Worm (Caenorhabditis elegans) whole organism, mixed stage, embryonic: Measurements from ENCODE around the gene fbxa-29.

Experiments
- M03D4.4 ChIP-seq: sonication (generic microtip); optimal IDR thresholded peaks from 2 replicates; lab custom pipeline; 2017; ENCODE audit warnings: mild to moderate bottlenecking, missing genetic modification characterization, missing compliant biosample characterization
- bed-3 ChIP-seq: fragments of 200-800 bp; sonication (Bioruptor generic); optimal IDR thresholded peaks from 3 replicates; lab custom pipeline; 2018; ENCODE audit warnings: mild to moderate bottlenecking, missing genetic modification characterization, moderate library complexity, missing compliant biosample characterization
- blmp-1 ChIP-seq: fragments of 150-350 bp; optimal IDR thresholded peaks from 2 replicates; lab custom pipeline; 2014; ENCODE audit warnings: missing biosample characterization, missing genetic modification characterization
- ceh-83 ChIP-seq: fragments of 200-800 bp; sonication (Bioruptor generic); optimal IDR thresholded peaks from 2 replicates; lab custom pipeline; 2018; ENCODE audit warnings: mild to moderate bottlenecking, missing genetic modification characterization, missing compliant biosample characterization
- ces-1 ChIP-seq: fragments of 150-350 bp; optimal IDR thresholded peaks from 2 replicates; lab custom pipeline; 2014; ENCODE audit warnings: missing biosample characterization, missing genetic modification reagents, missing genetic modification characterization
- cnd-1 ChIP-seq: fragments of 200-800 bp; sonication (Bioruptor generic); optimal IDR thresholded peaks from 2 replicates; lab custom pipeline; 2018; ENCODE audit warnings: mild to moderate bottlenecking, missing genetic modification characterization, missing compliant biosample characterization
- drap-1 ChIP-seq: fragments of 200-800 bp; sonication (Bioruptor generic); optimal IDR thresholded peaks from 3 replicates; lab custom pipeline; 2018; ENCODE audit warnings: mild to moderate bottlenecking, missing genetic modification characterization, missing compliant biosample characterization
- elt-3 ChIP-seq: fragments of 150-350 bp; optimal IDR thresholded peaks from 2 replicates; lab custom pipeline; 2014; ENCODE audit warnings: missing biosample characterization, missing genetic modification characterization
- flh-1 ChIP-seq: fragments of 200-800 bp; sonication (Bioruptor generic); optimal IDR thresholded peaks from 2 replicates; lab custom pipeline; 2018; ENCODE audit warnings: mild to moderate bottlenecking, missing genetic modification characterization, moderate library complexity, missing compliant biosample characterization
- ham-2 ChIP-seq: fragments of 200-800 bp; sonication (Bioruptor generic); optimal IDR thresholded peaks from 2 replicates; lab custom pipeline; 2018; ENCODE audit warnings: mild to moderate bottlenecking, missing genetic modification characterization, missing compliant biosample characterization
- hlh-1 ChIP-seq: fragments of 150-350 bp; optimal IDR thresholded peaks from 2 replicates; lab custom pipeline; 2014; ENCODE audit warnings: missing biosample characterization, missing genetic modification reagents, missing genetic modification characterization
- lin-13 ChIP-seq: fragments of 150-350 bp; optimal IDR thresholded peaks from 2 replicates; lab custom pipeline; 2014; ENCODE audit warnings: missing biosample characterization, missing genetic modification characterization
- lin-32 ChIP-seq: fragments of 200-800 bp; sonication (Bioruptor generic); optimal IDR thresholded peaks from 2 replicates; lab custom pipeline; 2018; ENCODE audit warnings: mild to moderate bottlenecking, missing genetic modification characterization, missing compliant biosample characterization
- lsy-2 ChIP-seq: fragments of 150-350 bp; optimal IDR thresholded peaks from 2 replicates; lab custom pipeline; 2014; ENCODE audit warnings: missing biosample characterization, missing genetic modification characterization
- mab-5 ChIP-seq: fragments of 150-350 bp; optimal IDR thresholded peaks from 2 replicates; lab custom pipeline; 2014; ENCODE audit warnings: missing biosample characterization, missing genetic modification characterization
- mep-1 ChIP-seq: fragments of 150-350 bp; optimal IDR thresholded peaks from 2 replicates; lab custom pipeline; 2017; ENCODE audit warnings: missing biosample characterization, missing genetic modification reagents, missing genetic modification characterization, inconsistent platforms
- mls-2 ChIP-seq: sonication (generic microtip); optimal IDR thresholded peaks from 2 replicates; lab custom pipeline; 2016; ENCODE audit warnings: mild to moderate bottlenecking, missing genetic modification characterization, moderate library complexity, missing compliant biosample characterization
- nhr-12 ChIP-seq: fragments of 150-350 bp; optimal IDR thresholded peaks from 2 replicates; lab custom pipeline; 2014; ENCODE audit warnings: missing biosample characterization, missing genetic modification characterization
- nhr-76 ChIP-seq: sonication (generic microtip); optimal IDR thresholded peaks from 2 replicates; lab custom pipeline; 2017; ENCODE audit warnings: missing biosample characterization, missing genetic modification characterization
- pha-4 ChIP-seq: fragments of 150-350 bp; optimal IDR thresholded peaks from 2 replicates; lab custom pipeline; 2018; ENCODE audit warnings: missing biosample characterization, missing genetic modification reagents, missing genetic modification characterization
- sem-2 ChIP-seq: fragments of 200-800 bp; sonication (Bioruptor generic); optimal IDR thresholded peaks from 2 replicates; lab custom pipeline; 2018; ENCODE audit warnings: mild to moderate bottlenecking, missing genetic modification characterization, missing compliant biosample characterization
- snpc-4 ChIP-seq: fragments of 150-350 bp; optimal IDR thresholded peaks from 2 replicates; lab custom pipeline; 2014; ENCODE audit warnings: missing biosample characterization, missing genetic modification characterization
- sptf-1 ChIP-seq: sonication (generic microtip); optimal IDR thresholded peaks from 2 replicates; lab custom pipeline; 2017; ENCODE audit warnings: mild to moderate bottlenecking, missing genetic modification characterization, moderate library complexity, missing compliant biosample characterization
- tbx-8 ChIP-seq: fragments of 200-800 bp; sonication (Bioruptor generic); optimal IDR thresholded peaks from 2 replicates; lab custom pipeline; 2018; ENCODE audit warnings: mild to moderate bottlenecking, missing genetic modification characterization, moderate library complexity, missing compliant biosample characterization
- unc-120 ChIP-seq: sonication (generic microtip); optimal IDR thresholded peaks from 2 replicates; lab custom pipeline; 2017; ENCODE audit warnings: missing genetic modification characterization, missing compliant biosample characterization; ENCODE audit not compliant: poor library complexity, severe bottlenecking
- unc-62 ChIP-seq: fragments of 150-350 bp; optimal IDR thresholded peaks from 2 replicates; lab custom pipeline; 2014; ENCODE audit warnings: missing biosample characterization, missing genetic modification reagents, missing genetic modification characterization
- zip-8 ChIP-seq: fragments of 150-350 bp; optimal IDR thresholded peaks from 2 replicates; lab custom pipeline; 2014; ENCODE audit warnings: missing biosample characterization, missing genetic modification characterization
- ztf-11 ChIP-seq: fragments of 150-350 bp; optimal IDR thresholded peaks from 2 replicates; lab custom pipeline; 2014; ENCODE audit warnings: missing biosample characterization, missing genetic modification characterization

The fbxa-29 gene

DNA sequence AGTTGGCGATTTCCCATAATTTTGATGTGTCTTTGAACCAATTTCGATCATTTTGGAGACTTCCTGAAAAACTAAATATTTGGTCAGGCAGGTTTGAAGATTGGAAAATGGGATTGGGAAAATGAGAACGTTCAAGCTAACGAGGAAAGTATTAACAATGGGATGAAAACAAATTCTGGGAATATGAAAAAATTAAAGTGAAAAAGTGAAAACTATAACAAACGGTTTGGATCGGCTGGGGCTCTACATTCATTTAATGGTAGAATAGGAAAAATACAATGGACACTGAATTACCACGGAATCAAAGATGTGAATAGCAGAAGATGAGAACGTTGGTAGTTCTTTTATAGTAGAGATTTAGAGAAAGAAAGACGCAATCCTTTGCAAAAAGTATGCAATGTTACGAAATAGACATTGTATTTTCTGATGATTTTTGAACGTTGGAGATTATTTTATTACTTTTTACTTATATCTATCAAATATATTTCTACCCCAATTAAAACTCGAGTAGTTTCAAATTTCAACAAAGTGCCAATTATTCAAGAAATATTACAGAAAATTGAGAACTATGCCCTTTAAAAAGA is 15.1 kb upstream of the fbxa-29 start, which contains the start of gene fbxa-50:
TSS of gene fbxa-50 (minus strand) at position 51 of the 584 bp plus-strand sequence.
- no peak for TF ChIP-seq cnd-1 (tag; lab: Kevin White, UChicago)
- no peak for TF ChIP-seq sem-2
- no peak for TF ChIP-seq flh-1 (GFP tag; lab: Kevin White, UChicago)
- TF ChIP-seq sptf-1 (tag; lab: Kevin White, UChicago): no peak
- TF ChIP-seq mep-1 (tag; lab: Kevin White, UChicago): no peak
- no peak for TF ChIP-seq M03D4.4 (tag; lab: Kevin White, UChicago)
- no peak for TF ChIP-seq drap-1 (GFP tag; lab: Kevin White, UChicago)
- no peak for TF ChIP-seq mab-5 (tag; lab: Kevin White, UChicago)
- TF ChIP-seq blmp-1 (tag; lab: Kevin White, UChicago): no peak
- no peak for TF ChIP-seq ces-1
- no peak for TF ChIP-seq unc-62 (GFP tag; lab: Kevin White, UChicago)
- TF ChIP-seq nhr-76 (tag; lab: Kevin White, UChicago): no peak
- no peak for TF ChIP-seq hlh-1 (tag; lab: Kevin White, UChicago)

DNA sequence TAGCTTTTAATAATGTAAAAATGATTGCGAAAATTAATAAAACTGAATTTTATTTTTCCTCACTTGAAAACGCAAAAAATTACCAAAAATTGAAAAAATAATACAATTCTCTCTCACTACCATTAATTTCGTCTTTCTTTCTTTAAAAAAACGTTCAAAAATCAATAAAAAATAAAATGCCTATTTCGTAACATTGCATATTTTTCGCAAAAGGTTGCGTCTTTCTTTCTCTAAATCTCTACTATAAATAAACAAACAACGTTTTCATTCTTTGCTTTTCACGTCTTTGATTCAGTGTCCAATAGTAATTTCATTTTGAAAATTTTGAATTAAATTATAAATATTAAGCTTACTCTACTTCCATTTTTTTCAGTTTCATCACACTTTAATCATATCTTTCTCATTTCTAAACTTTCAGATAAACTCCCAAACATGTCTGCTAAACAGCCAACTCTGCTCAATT is 11.1 kb upstream of the fbxa-29 start, which contains the start of gene fbxa-37:
TSS of gene fbxa-37 (plus strand) at position 413 of the 463 bp plus-strand sequence.
- no peak for TF ChIP-seq ceh-83 (GFP tag; lab: Kevin White, UChicago)
- no peak for TF ChIP-seq drap-1 (GFP tag; lab: Kevin White, UChicago)
- TF ChIP-seq pha-4 (tag; lab: Kevin White, UChicago): no peak
- TF ChIP-seq nhr-12 (tag; lab: Kevin White, UChicago): no peak
- no peak for TF ChIP-seq mab-5 (tag; lab: Kevin White, UChicago)
- no peak for TF ChIP-seq blmp-1 (tag; lab: Kevin White, UChicago)
- no peak for TF ChIP-seq sptf-1 (tag; lab: Kevin White, UChicago)
- TF ChIP-seq ces-1: no peak
- no peak for TF ChIP-seq bed-3 (GFP tag; lab: Kevin White, UChicago)
- no peak for TF ChIP-seq lin-13
- no peak for TF ChIP-seq cnd-1 (tag; lab: Kevin White, UChicago)
- TF ChIP-seq zip-8 (tag; lab: Kevin White, UChicago): no peak
- TF ChIP-seq lin-32 (GFP tag; lab: Kevin White, UChicago): no peak
- TF ChIP-seq snpc-4 (tag; lab: Kevin White, UChicago): no peak
- TF ChIP-seq mls-2: no peak
- no peak for TF ChIP-seq sem-2
- TF ChIP-seq tbx-8: no peak
- TF ChIP-seq unc-62 (GFP tag; lab: Kevin White, UChicago): no peak

DNA sequence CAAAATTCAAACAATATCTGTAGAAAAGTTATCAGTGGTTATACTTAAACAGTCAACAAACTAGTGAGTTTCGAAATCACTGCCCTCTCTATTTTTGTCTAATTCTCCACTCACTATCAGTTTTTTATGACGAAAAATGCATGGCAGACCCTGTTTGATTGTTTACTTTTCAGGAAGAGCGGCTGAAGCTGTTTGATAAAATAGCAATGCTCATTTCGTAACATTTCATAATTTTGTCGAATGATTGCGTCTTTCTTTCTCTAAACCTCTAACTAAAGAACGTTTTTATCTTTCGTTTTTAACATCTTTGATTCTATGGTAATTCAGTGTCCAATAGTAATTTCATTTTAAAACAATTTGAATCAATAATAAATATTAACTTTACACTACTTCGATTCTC is 5.7 kb upstream of the fbxa-29 start:
- TF ChIP-seq lin-32 (GFP tag; lab: Kevin White, UChicago): no peak
- no peak for TF ChIP-seq bed-3 (GFP tag; lab: Kevin White, UChicago)
- no peak for TF ChIP-seq ces-1
- no peak for TF ChIP-seq tbx-8
- TF ChIP-seq snpc-4 (tag; lab: Kevin White, UChicago): no peak
- TF ChIP-seq blmp-1 (tag; lab: Kevin White, UChicago): no peak
- TF ChIP-seq nhr-76 (tag; lab: Kevin White, UChicago): no peak
- TF ChIP-seq ham-2: no peak
- no peak for TF ChIP-seq lsy-2 (tag; lab: Kevin White, UChicago)
- no peak for TF ChIP-seq mab-5 (tag; lab: Kevin White, UChicago)
- no peak for TF ChIP-seq sptf-1 (tag; lab: Kevin White, UChicago)
- TF ChIP-seq, all 35 proteins: peak for 0

DNA sequence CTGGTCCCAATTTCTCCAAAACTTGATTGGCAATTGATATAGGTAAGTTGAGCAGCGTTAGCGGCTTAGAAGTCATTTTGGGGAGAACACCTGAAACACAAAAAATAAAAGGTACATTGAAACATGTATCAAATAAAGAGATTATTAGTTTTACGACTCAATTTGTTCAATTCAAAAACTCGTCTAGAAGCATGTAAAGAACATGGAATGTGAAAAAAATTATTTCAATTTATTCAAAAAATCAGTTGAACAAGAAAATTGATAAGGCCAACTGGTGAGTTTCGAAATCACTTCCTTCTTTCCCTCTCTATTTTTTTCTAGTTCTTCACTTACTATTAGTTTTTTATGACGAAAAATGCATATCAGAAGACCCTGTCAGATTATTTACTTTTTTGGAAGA is 2.0 kb upstream of the fbxa-29 start, which contains the start of gene fbxa-30:
TSS of gene fbxa-30 (minus strand) at position 101 of the 400 bp plus-strand sequence.
- no peak for TF ChIP-seq mep-1 (tag; lab: Kevin White, UChicago)
- no peak for TF ChIP-seq ztf-11
- TF ChIP-seq unc-120 (tag; lab: Kevin White, UChicago): no peak
- no peak for TF ChIP-seq zip-8 (tag; lab: Kevin White, UChicago)
- no peak for TF ChIP-seq flh-1 (GFP tag; lab: Kevin White, UChicago)
- TF ChIP-seq lin-13: no peak
- TF ChIP-seq hlh-1 (tag; lab: Kevin White, UChicago): no peak
- no peak for TF ChIP-seq nhr-12 (tag; lab: Kevin White, UChicago)
- no peak for TF ChIP-seq lsy-2 (tag; lab: Kevin White, UChicago)
- no peak for TF ChIP-seq ham-2
- TF ChIP-seq blmp-1 (tag; lab: Kevin White, UChicago): no peak
- no peak for TF ChIP-seq bed-3 (GFP tag; lab: Kevin White, UChicago)
- no peak for TF ChIP-seq elt-3
- TF ChIP-seq, all 35 proteins: peak for 0
